ENCODE assay signal across 2 worm cellular contexts in genomic region chrIII:10989491-10990032, ce11.
TF ChIP-seq lines count a peak whose summit lies in the region.

No protein-coding gene starts in this region.

TF ChIP-seq in whole organism, L1 larva, 84 proteins besides CTCF, POLR2A, EP300 and RAD21 (continued from another document):
- TF ChIP-seq elt-3 (tag; optimal IDR thresholded peaks at IDR 0.05; lab: Kevin White, UChicago) (peak in 5 of 6 experiments; percentile 15 to 95 (median 80)), Y116A8C.19 (tag; optimal IDR thresholded peaks at IDR 0.05; lab: Kevin White, UChicago; ENCODE audit: borderline replicate concordance) (peak; percentile 75), lin-39 (tag; optimal IDR thresholded peaks at IDR 0.05; lab: Kevin White, UChicago) (peak; percentile 91), nhr-85 (tag; lab: Kevin White, UChicago) (peak; percentile 97), C16A3.4 (tag; optimal IDR thresholded peaks at IDR 0.05; lab: Kevin White, UChicago) (peak; percentile 95), nhr-11 (tag; optimal IDR thresholded peaks at IDR 0.05; lab: Kevin White, UChicago) (peak; percentile 91), irx-1 (tag; optimal IDR thresholded peaks at IDR 0.05; lab: Kevin White, UChicago) (peak; percentile 97), ceh-63 (GFP tag; optimal IDR thresholded peaks at IDR 0.05; lab: Kevin White, UChicago) (peak; percentile 80), nhr-19 (GFP tag; conservative IDR thresholded peaks at IDR 0.05; lab: Robert Waterston, UW) (peak; percentile 98), C04F5.9 (tag; optimal IDR thresholded peaks at IDR 0.05; lab: Kevin White, UChicago) (peak; percentile 88), lin-14 (GFP tag; optimal IDR thresholded peaks at IDR 0.05; lab: Kevin White, UChicago) (peak; percentile 99), ama-1 (optimal IDR thresholded peaks at IDR 0.05; lab: Kevin White, UChicago) (peak; percentile 76), nhr-237 (tag; optimal IDR thresholded peaks at IDR 0.05; lab: Kevin White, UChicago) (peak; percentile 80), F16B12.6 (tag; optimal IDR thresholded peaks at IDR 0.05; lab: Kevin White, UChicago) (peak; percentile 65), zip-4 (GFP tag; optimal IDR thresholded peaks at IDR 0.05; lab: Kevin White, UChicago) (peak; percentile 99), tlp-1 (tag; optimal IDR thresholded peaks at IDR 0.05; lab: Kevin White, UChicago) (no peak), nhr-20 (tag; optimal IDR thresholded peaks at IDR 0.05; lab: Kevin White, UChicago) (peak; percentile 97), jun-1 (tag; optimal IDR thresholded peaks at IDR 0.05; lab: Kevin White, UChicago) (peak; percentile 97), fkh-8 (tag; optimal IDR thresholded peaks at IDR 0.05; lab: Kevin White, UChicago) (peak; percentile 96), C34B4.2 (tag; optimal IDR thresholded peaks at IDR 0.05; lab: Kevin White, UChicago) (peak; percentile 38), aha-1 (tag; optimal IDR thresholded peaks at IDR 0.05; lab: Kevin White, UChicago) (peak; percentile 54), dpl-1 (GFP tag; optimal IDR thresholded peaks at IDR 0.05; lab: Kevin White, UChicago) (peak; percentile 79 to 84 (median 80)), fkh-10 (GFP tag; optimal IDR thresholded peaks at IDR 0.05; lab: Kevin White, UChicago) (peak; percentile 98), ces-1 (GFP tag; optimal IDR thresholded peaks at IDR 0.05; lab: Kevin White, UChicago) (no peak), efl-3 (GFP tag; optimal IDR thresholded peaks at IDR 0.05; lab: Kevin White, UChicago) (peak; percentile 92)

TF ChIP-seq in whole organism, young adult, 124 proteins besides CTCF, POLR2A, EP300 and RAD21 (continued from another document):
- peak; percentile 99 for TF ChIP-seq snpc-4 (GFP tag; optimal IDR thresholded peaks at IDR 0.05; lab: Kevin White, UChicago)
- peak; percentile 99 to 100 (median 100) for TF ChIP-seq snpc-4 (tag; optimal IDR thresholded peaks at IDR 0.05; lab: Kevin White, UChicago)
- peak; percentile 95 for TF ChIP-seq tbx-9 (tag; optimal IDR thresholded peaks at IDR 0.05; lab: Kevin White, UChicago; ENCODE audit: borderline replicate concordance)
- peak; percentile 95 for TF ChIP-seq ceh-27 (GFP tag; optimal IDR thresholded peaks at IDR 0.05; lab: Kevin White, UChicago)
- TF ChIP-seq aptf-3 (GFP tag; IDR thresholded peaks at IDR 0.05; lab: Robert Waterston, UW), result peak; percentile 94
- TF ChIP-seq ztf-18 (tag; optimal IDR thresholded peaks at IDR 0.05; lab: Kevin White, UChicago), result peak; percentile 83
- peak; percentile 91 for TF ChIP-seq gei-17 (GFP tag; optimal IDR thresholded peaks at IDR 0.05; lab: Kevin White, UChicago)
- TF ChIP-seq hlh-26 (GFP tag; conservative IDR thresholded peaks at IDR 0.05; lab: Robert Waterston, UW), result 0 out of 2 replicates have a peak, but pooled peaks have one; percentile 73
- TF ChIP-seq hrde-1 (tag; optimal IDR thresholded peaks at IDR 0.05; lab: Kevin White, UChicago; ENCODE audit: borderline replicate concordance), result peak; percentile 94
- peak; percentile 95 for TF ChIP-seq ekl-4 (GFP tag; IDR thresholded peaks at IDR 0.05; lab: Robert Waterston, UW)
- peak; percentile 91; the same call in 1 of the 2 replicates for TF ChIP-seq ztf-28 (GFP tag; IDR thresholded peaks at IDR 0.05; lab: Robert Waterston, UW)
- peak; percentile 33 for TF ChIP-seq xnd-1 (tag; optimal IDR thresholded peaks at IDR 0.05; lab: Kevin White, UChicago)
- peak; percentile 93 for TF ChIP-seq Y79H2A.3 (GFP tag; conservative IDR thresholded peaks at IDR 0.05; lab: Robert Waterston, UW)
- TF ChIP-seq ama-1 (optimal IDR thresholded peaks at IDR 0.05; lab: Kevin White, UChicago), result no peak
- peak; percentile 85 to 94 for TF ChIP-seq ama-1 (GFP tag; optimal IDR thresholded peaks at IDR 0.05; lab: Kevin White, UChicago)
- peak; percentile 98 for TF ChIP-seq lin-26 (GFP tag; IDR thresholded peaks at IDR 0.05; lab: Robert Waterston, UW)
- TF ChIP-seq B0336.3 (GFP tag; IDR thresholded peaks at IDR 0.05; lab: Robert Waterston, UW), result peak; percentile 98
- peak; percentile 99 for TF ChIP-seq rpc-1 (optimal IDR thresholded peaks at IDR 0.05; lab: Kevin White, UChicago)
- peak; percentile 99 for TF ChIP-seq rpc-1 (tag; optimal IDR thresholded peaks at IDR 0.05; lab: Kevin White, UChicago)
- TF ChIP-seq snpc-3.4 (tag; optimal IDR thresholded peaks at IDR 0.05; lab: Kevin White, UChicago), result peak; percentile 97
- TF ChIP-seq Y56A3A.18 (GFP tag; IDR thresholded peaks at IDR 0.05; lab: Robert Waterston, UW), result peak; percentile 98
- peak; percentile 93 for TF ChIP-seq F57A8.1 (GFP tag; optimal IDR thresholded peaks at IDR 0.05; lab: Kevin White, UChicago)
- peak; percentile 91 for TF ChIP-seq egl-18 (GFP tag; IDR thresholded peaks at IDR 0.05; lab: Robert Waterston, UW)
- TF ChIP-seq F39B2.1 (GFP tag; IDR thresholded peaks at IDR 0.05; lab: Robert Waterston, UW), result peak; percentile 84
- TF ChIP-seq ztf-6 (GFP tag; IDR thresholded peaks at IDR 0.05; lab: Robert Waterston, UW), result peak; percentile 47; the same call in 1 of the 2 replicates
- peak; percentile 72 for TF ChIP-seq sdz-38 (tag; optimal IDR thresholded peaks at IDR 0.05; lab: Kevin White, UChicago)
- TF ChIP-seq F52B5.7 (tag; optimal IDR thresholded peaks at IDR 0.05; lab: Kevin White, UChicago), result peak; percentile 97
